Fruit fly (Drosophila melanogaster): ENCODE measurements around the gene Adgf-A.

Gene Adgf-A

dm6 chr3L:17763987-17764386 lies at the start of gene Adgf-A, which contains the start of gene Adgf-A2:
Gene Adgf-A (minus strand): TSS chr3L:17764158.
Gene Adgf-A2 (minus strand): TSS chr3L:17764158.
- no peak for TF ChIP-seq lz (GFP tag; optimal IDR thresholded peaks at IDR 0.05)
- TF ChIP-seq CG31627 (GFP tag; optimal IDR thresholded peaks at IDR 0.05): no peak
- TF ChIP-seq Sox102F (GFP tag; optimal IDR thresholded peaks at IDR 0.05): no peak
- no peak for TF ChIP-seq Eip78C (GFP tag)
- TF ChIP-seq fd85E (GFP tag; optimal IDR thresholded peaks at IDR 0.05): no peak
- TF ChIP-seq CG11762 (GFP tag; optimal IDR thresholded peaks at IDR 0.05; ENCODE audit: insufficient read depth): no peak
- TF ChIP-seq CG6163 (GFP tag; IDR thresholded peaks at IDR 0.05): no peak
- TF ChIP-seq Hr38 (GFP tag; optimal IDR thresholded peaks at IDR 0.05): no peak
- no peak for TF ChIP-seq OdsH (GFP tag; optimal IDR thresholded peaks at IDR 0.05)
- TF ChIP-seq cyc (GFP tag; optimal IDR thresholded peaks at IDR 0.05): no peak
- TF ChIP-seq CG1621 (tag; optimal IDR thresholded peaks at IDR 0.05): no peak
- TF ChIP-seq topi (GFP tag; optimal IDR thresholded peaks at IDR 0.05): no peak
- TF ChIP-seq vri (GFP tag; optimal IDR thresholded peaks at IDR 0.05): no peak

- TF ChIP-seq CG1621 (tag; optimal IDR thresholded peaks at IDR 0.05): no peak
- no peak for TF ChIP-seq dsx (GFP tag; optimal IDR thresholded peaks at IDR 0.05; ENCODE audit: poor library complexity, severe bottlenecking)
- TF ChIP-seq Sox14 (GFP tag; optimal IDR thresholded peaks at IDR 0.05): no peak
- no peak for TF ChIP-seq Eip93F (GFP tag; optimal IDR thresholded peaks at IDR 0.05)
- peak; percentile 64 for TF ChIP-seq fkh (GFP tag; optimal IDR thresholded peaks at IDR 0.05)
- peak; percentile 11 for TF ChIP-seq vri (GFP tag; optimal IDR thresholded peaks at IDR 0.05)
These were observed 44.7 kb upstream of the Adgf-A start, which contains the start of gene CG32191 for dm6 chr3L:17808597-17809213. Gene CG32191 (minus strand): TSS chr3L:17809146.

dm6 chr3L:17806357-17807025 lies 42.5 kb upstream of the Adgf-A start, which contains the start of gene CG32187:
Gene CG32187 (minus strand): TSS chr3L:17806365.
- TF ChIP-seq ss (GFP tag; optimal IDR thresholded peaks at IDR 0.05) (no peak), CG6792 (GFP tag; optimal IDR thresholded peaks at IDR 0.05) (no peak), CG6276 (GFP tag; optimal IDR thresholded peaks at IDR 0.05) (no peak), CG7368 (GFP tag; optimal IDR thresholded peaks at IDR 0.05) (no peak), CG8119 (GFP tag; IDR thresholded peaks at IDR 0.05) (no peak), CG34406 (GFP tag; optimal IDR thresholded peaks at IDR 0.05) (no peak), spab (GFP tag; optimal IDR thresholded peaks at IDR 0.05) (no peak), Gug (GFP tag; IDR thresholded peaks at IDR 0.05) (no peak), Smox (GFP tag; optimal IDR thresholded peaks at IDR 0.05) (no peak), CG10669 (GFP tag; optimal IDR thresholded peaks at IDR 0.05) (no peak), vri (GFP tag; optimal IDR thresholded peaks at IDR 0.05) (no peak), Ets96B (tag; optimal IDR thresholded peaks at IDR 0.05) (no peak), svp (GFP tag) (no peak), CG9139 (GFP tag; optimal IDR thresholded peaks at IDR 0.05) (no peak), Eip75B (GFP tag; optimal IDR thresholded peaks at IDR 0.05) (no peak), fd59A (GFP tag; optimal IDR thresholded peaks at IDR 0.05) (no peak), CG1621 (tag; optimal IDR thresholded peaks at IDR 0.05) (no peak)

dm6 chr3L:17804511-17804910 lies 40.6 kb upstream of the Adgf-A start, which contains the start of gene ais:
Gene ais (minus strand): TSS chr3L:17804715.
- TF ChIP-seq lz (GFP tag; optimal IDR thresholded peaks at IDR 0.05): peak; percentile 23
- no peak for TF ChIP-seq fkh (GFP tag; optimal IDR thresholded peaks at IDR 0.05)
- peak; percentile 41 for TF ChIP-seq esn (GFP tag; optimal IDR thresholded peaks at IDR 0.05)
- peak; percentile 9 for TF ChIP-seq CG34406 (GFP tag; optimal IDR thresholded peaks at IDR 0.05)
- peak; percentile 17 for TF ChIP-seq acj6 (GFP tag; optimal IDR thresholded peaks at IDR 0.05)
- no peak for TF ChIP-seq CG8319 (GFP tag; optimal IDR thresholded peaks at IDR 0.05)
- no peak for TF ChIP-seq CG10669 (GFP tag; optimal IDR thresholded peaks at IDR 0.05)
- TF ChIP-seq OdsH (GFP tag; optimal IDR thresholded peaks at IDR 0.05): peak; percentile 42
- TF ChIP-seq CG31627 (GFP tag; optimal IDR thresholded peaks at IDR 0.05): peak; percentile 10
- peak; percentile 28 for TF ChIP-seq Hr39 (GFP tag; optimal IDR thresholded peaks at IDR 0.05)

Measured in whole organism, prepupa.